Worm (Caenorhabditis elegans): ENCODE data around the gene C53A5.11.

DNA sequence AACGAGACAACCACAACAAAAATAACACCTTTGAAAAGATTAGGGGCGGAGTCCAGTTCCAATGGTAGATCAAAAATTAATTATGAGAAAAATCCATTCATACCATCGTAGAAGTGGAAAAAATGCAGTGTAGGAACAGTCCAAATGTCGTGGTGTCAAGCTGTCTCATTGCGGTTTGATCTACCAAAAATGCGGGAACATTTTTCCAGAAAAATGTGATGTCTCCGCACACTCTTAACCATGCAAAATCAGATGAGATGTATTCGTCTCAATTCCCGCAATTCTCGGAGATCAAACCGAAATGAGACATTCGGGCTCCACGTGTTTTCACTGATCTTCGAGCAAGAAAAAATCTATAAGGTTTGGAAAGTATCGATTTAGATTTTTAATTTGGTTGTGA is 31.4 kb downstream of the C53A5.11 start:
- TF ChIP-seq nhr-77 (tag; optimal IDR thresholded peaks at IDR 0.05) (no peak), unc-39 (tag; optimal IDR thresholded peaks at IDR 0.05) (no peak), mxl-2 (GFP tag; conservative IDR thresholded peaks at IDR 0.05) (no peak), ceh-82 (tag; optimal IDR thresholded peaks at IDR 0.05) (no peak), dmd-6 (GFP tag; IDR thresholded peaks at IDR 0.05) (no peak), jun-1 (tag; optimal IDR thresholded peaks at IDR 0.05) (no peak)
